Fruit fly (Drosophila melanogaster): Measurements from ENCODE around the gene Dysb.

Dysb gene

dm6 chr3L:18890283-18891175 lies 23.0 kb downstream of the Dysb start, which contains the start of gene CG3961 (continued):
- TF ChIP-seq Hnf4 (GFP tag; optimal IDR thresholded peaks at IDR 0.05) = peak; percentile 91

dm6 chr3L:18891986-18892385 lies 24.4 kb downstream of the Dysb start, which contains the start of gene NijB:
NijB (plus strand) TSS chr3L:18892383.
- no peak for TF ChIP-seq pan (optimal IDR thresholded peaks at IDR 0.05)
- no peak for TF ChIP-seq Mio (GFP tag; optimal IDR thresholded peaks at IDR 0.05)
- no peak for TF ChIP-seq Hr83 (GFP tag; optimal IDR thresholded peaks at IDR 0.05; ENCODE audit: poor library complexity, severe bottlenecking)
- no peak for TF ChIP-seq Vsx2 (GFP tag; optimal IDR thresholded peaks at IDR 0.05; ENCODE audit: partially characterized antibody)
- peak; percentile 69 for TF ChIP-seq Myc (optimal IDR thresholded peaks at IDR 0.05)
- TF ChIP-seq usp (GFP tag; optimal IDR thresholded peaks at IDR 0.05) = no peak
- TF ChIP-seq woc (GFP tag; optimal IDR thresholded peaks at IDR 0.05) = no peak
- TF ChIP-seq lola (GFP tag; optimal IDR thresholded peaks at IDR 0.05) = no peak
- TF ChIP-seq Dfd (GFP tag; optimal IDR thresholded peaks at IDR 0.05) = no peak
- no peak for TF ChIP-seq br (GFP tag; optimal IDR thresholded peaks at IDR 0.05)
- no peak for TF ChIP-seq Abd-B (GFP tag; optimal IDR thresholded peaks at IDR 0.05)
- TF ChIP-seq rgr (GFP tag; optimal IDR thresholded peaks at IDR 0.05) = no peak
- TF ChIP-seq CG9705 (GFP tag; optimal IDR thresholded peaks at IDR 0.05) = no peak
- TF ChIP-seq tai (GFP tag; optimal IDR thresholded peaks at IDR 0.05) = peak; percentile 27
- no peak for TF ChIP-seq ey (GFP tag; optimal IDR thresholded peaks at IDR 0.05)
- TF ChIP-seq brk (GFP tag; optimal IDR thresholded peaks at IDR 0.05) = no peak
- TF ChIP-seq Dif (GFP tag; optimal IDR thresholded peaks at IDR 0.05; ENCODE audit: partially characterized antibody) = peak; percentile 6
- no peak for TF ChIP-seq Hr78 (GFP tag; optimal IDR thresholded peaks at IDR 0.05)
- TF ChIP-seq Sp1 (GFP tag; optimal IDR thresholded peaks at IDR 0.05) = no peak
- no peak for TF ChIP-seq foxo (GFP tag; optimal IDR thresholded peaks at IDR 0.05)
- TF ChIP-seq dmrt93B (GFP tag; optimal IDR thresholded peaks at IDR 0.05) = no peak
- peak; percentile 5 for TF ChIP-seq sage (GFP tag; optimal IDR thresholded peaks at IDR 0.05)
- TF ChIP-seq jim (GFP tag; optimal IDR thresholded peaks at IDR 0.05) = peak; percentile 19
- TF ChIP-seq fru (GFP tag; optimal IDR thresholded peaks at IDR 0.05) = no peak
- TF ChIP-seq HLH106 (tag; optimal IDR thresholded peaks at IDR 0.05) = no peak
- no peak for TF ChIP-seq h (GFP tag; optimal IDR thresholded peaks at IDR 0.05)
- TF ChIP-seq CG32264 (GFP tag; optimal IDR thresholded peaks at IDR 0.05) = no peak
- no peak for TF ChIP-seq sv (GFP tag; optimal IDR thresholded peaks at IDR 0.05)
- TF ChIP-seq Hnf4 (GFP tag; optimal IDR thresholded peaks at IDR 0.05) = no peak
- TF ChIP-seq dsf (GFP tag; optimal IDR thresholded peaks at IDR 0.05; ENCODE audit: borderline replicate concordance) = no peak
- no peak for TF ChIP-seq Rel (GFP tag; optimal IDR thresholded peaks at IDR 0.05)
- peak; percentile 69 for TF ChIP-seq Rel (tag; optimal IDR thresholded peaks at IDR 0.05)
- TF ChIP-seq GATAd (GFP tag; optimal IDR thresholded peaks at IDR 0.05) = no peak
- no peak for TF ChIP-seq N (GFP tag; optimal IDR thresholded peaks at IDR 0.05)
- TF ChIP-seq OdsH (GFP tag; optimal IDR thresholded peaks at IDR 0.05) = no peak
- TF ChIP-seq psq (GFP tag; optimal IDR thresholded peaks at IDR 0.05) = no peak
- no peak for TF ChIP-seq dl (GFP tag; optimal IDR thresholded peaks at IDR 0.05; ENCODE audit: insufficient read depth in 1 of 2, partially characterized antibody in 2 of 2)
- no peak for TF ChIP-seq Jra (GFP tag; optimal IDR thresholded peaks at IDR 0.05)
- TF ChIP-seq CrebA (GFP tag; optimal IDR thresholded peaks at IDR 0.05; ENCODE audit: borderline replicate concordance) = no peak

- TF ChIP-seq CrebA (GFP tag; optimal IDR thresholded peaks at IDR 0.05; ENCODE audit: borderline replicate concordance) (peak; percentile 36), Sp1 (GFP tag; optimal IDR thresholded peaks at IDR 0.05) (peak; percentile 44), Dfd (GFP tag; optimal IDR thresholded peaks at IDR 0.05) (no peak), sage (GFP tag; optimal IDR thresholded peaks at IDR 0.05) (peak; percentile 26), h (GFP tag; optimal IDR thresholded peaks at IDR 0.05) (peak; percentile 15), Rel (GFP tag; optimal IDR thresholded peaks at IDR 0.05) (peak; percentile 13), Rel (tag; optimal IDR thresholded peaks at IDR 0.05) (no peak), Vsx2 (GFP tag; optimal IDR thresholded peaks at IDR 0.05; ENCODE audit: partially characterized antibody) (no peak), brk (GFP tag; optimal IDR thresholded peaks at IDR 0.05) (peak; percentile 43), Hr78 (GFP tag; optimal IDR thresholded peaks at IDR 0.05) (no peak)
These were observed 27.5 kb downstream of the Dysb start for dm6 chr3L:18895079-18895478.

Measured in whole organism, wandering third instar larva.